Worm (Caenorhabditis elegans): ENCODE results near the gene C14A6.3.

ce11 chrV:18123639-18124038 is 22.5 kb upstream of the C14A6.3 start, which contains the start of gene fbxa-107:
- TF ChIP-seq nhr-76 (tag; optimal IDR thresholded peaks at IDR 0.05) (no peak), blmp-1 (tag; optimal IDR thresholded peaks at IDR 0.05) (no peak), nhr-28 (tag; optimal IDR thresholded peaks at IDR 0.05) (no peak), ceh-82 (tag; optimal IDR thresholded peaks at IDR 0.05) (no peak), pag-3 (tag; optimal IDR thresholded peaks at IDR 0.05; ENCODE audit: borderline replicate concordance, insufficient read depth) (no peak), mab-9 (GFP tag; IDR thresholded peaks at IDR 0.05) (no peak), egl-27 (tag; optimal IDR thresholded peaks at IDR 0.05) (no peak), zag-1 (tag; optimal IDR thresholded peaks at IDR 0.05) (no peak), C34B4.2 (tag; optimal IDR thresholded peaks at IDR 0.05) (no peak), snpc-4 (tag; optimal IDR thresholded peaks at IDR 0.05) (no peak), lin-14 (GFP tag; optimal IDR thresholded peaks at IDR 0.05) (no peak), ama-1 (optimal IDR thresholded peaks at IDR 0.05) (no peak), nhr-237 (tag; optimal IDR thresholded peaks at IDR 0.05) (no peak), C04F5.9 (tag; optimal IDR thresholded peaks at IDR 0.05) (no peak)

All from whole organism, L1 larva.